Fruit fly (Drosophila melanogaster): ENCODE measurements around the gene CG32643.

- no peak for TF ChIP-seq CG14655 (GFP tag; optimal IDR thresholded peaks at IDR 0.05)
- TF ChIP-seq CG17806 (tag; optimal IDR thresholded peaks at IDR 0.05): no peak
- TF ChIP-seq fd96Ca (GFP tag; IDR thresholded peaks at IDR 0.05): no peak
- TF ChIP-seq Pif1A (GFP tag; optimal IDR thresholded peaks at IDR 0.05): no peak
- TF ChIP-seq CG8301 (tag; optimal IDR thresholded peaks at IDR 0.05): no peak
- TF ChIP-seq rn (GFP tag; IDR thresholded peaks at IDR 0.05): no peak
- no peak for TF ChIP-seq CG13204 (GFP tag; optimal IDR thresholded peaks at IDR 0.05)
- TF ChIP-seq D1 (tag; optimal IDR thresholded peaks at IDR 0.05): no peak
- no peak for TF ChIP-seq CG8159 (tag; optimal IDR thresholded peaks at IDR 0.05)
- TF ChIP-seq CG32121 (GFP tag; IDR thresholded peaks at IDR 0.05): no peak
- no peak for TF ChIP-seq Pif1B (GFP tag; optimal IDR thresholded peaks at IDR 0.05)
- TF ChIP-seq CG34367 (tag; optimal IDR thresholded peaks at IDR 0.05): no peak
- TF ChIP-seq CG10348 (GFP tag; IDR thresholded peaks at IDR 0.05): no peak
- no peak for TF ChIP-seq CG9948 (tag; optimal IDR thresholded peaks at IDR 0.05)
Measured at dm6 chrX:12984224-12984623, at the start of gene CG32643.
